Worm (Caenorhabditis elegans) whole organism, young adult: Measurements from ENCODE around the gene Y45G5AM.4.

Experiments used
- B0019.2 ChIP-seq: fragments of 200-800 bp; sonication (Bioruptor generic); conservative IDR thresholded peaks from 2 replicates; pipeline ENCODE4 v1.3.6; 2022; ENCODE audit warnings: missing genetic modification reagents, missing genetic modification characterization, missing compliant biosample characterization
- K12H6.12 ChIP-seq: fragments of 200-800 bp; sonication (Bioruptor generic); optimal IDR thresholded peaks from 2 replicates; lab custom pipeline; 2018; ENCODE audit warnings: mild to moderate bottlenecking, missing genetic modification characterization, missing compliant biosample characterization
- ZK185.1 ChIP-seq: sonication (generic microtip); optimal IDR thresholded peaks from 2 replicates; lab custom pipeline; 2016; ENCODE audit warnings: mild to moderate bottlenecking, missing genetic modification characterization, missing compliant biosample characterization; ENCODE audit not compliant: poor library complexity, severe bottlenecking
- athp-1 ChIP-seq: sonication (generic microtip); optimal IDR thresholded peaks from 2 replicates; lab custom pipeline; 2017; ENCODE audit warnings: mild to moderate bottlenecking, missing genetic modification characterization, missing compliant biosample characterization
- sdz-38 ChIP-seq: sonication (generic microtip); optimal IDR thresholded peaks from 2 replicates; lab custom pipeline; 2016; ENCODE audit warnings: missing genotype, missing genetic modification characterization, missing compliant biosample characterization
- snpc-4 ChIP-seq, 5 experiments: fragments of 150-350 bp in 1 of 5; sonication (generic microtip) in 4 of 5; optimal IDR thresholded peaks; 2 replicates each; lab custom pipeline; 2014 to 2018; ENCODE audit warnings: missing genetic modification characterization in 5 of 5, missing biosample characterization in 3 of 5, antibody characterized with exemption in 2 of 5, mild to moderate bottlenecking in 2 of 5, missing compliant biosample characterization in 2 of 5, missing genotype in 2 of 5, moderate library complexity in 2 of 5, missing genetic modification reagents in 1 of 5
- somi-1 ChIP-seq: fragments of 200-800 bp; sonication (Bioruptor generic); optimal IDR thresholded peaks from 2 replicates; lab custom pipeline; 2018; ENCODE audit warnings: mild to moderate bottlenecking, missing genetic modification characterization, missing compliant biosample characterization
- unc-130 ChIP-seq: sonication (generic microtip); optimal IDR thresholded peaks from 2 replicates; lab custom pipeline; 2016; ENCODE audit warnings: missing genetic modification reagents, missing genetic modification characterization, missing compliant biosample characterization
- unc-62 ChIP-seq: fragments of 150-350 bp; optimal IDR thresholded peaks from 2 replicates; lab custom pipeline; 2014; ENCODE audit warnings: missing biosample characterization, missing genetic modification reagents, missing genetic modification characterization

ce11 chrV:4189618-4190017 lies 26.6 kb downstream of the Y45G5AM.4 start:
- TF ChIP-seq unc-130 (GFP tag; lab: Kevin White, UChicago) (no peak), K12H6.12 (tag; lab: Kevin White, UChicago) (no peak), B0019.2 (GFP tag; lab: Robert Waterston, UW) (no peak), snpc-4 (GFP tag; optimal IDR thresholded peaks at IDR 0.05; lab: Kevin White, UChicago) (no peak), snpc-4 (tag; optimal IDR thresholded peaks at IDR 0.05; lab: Kevin White, UChicago) (no peak), sdz-38 (no peak), somi-1 (GFP tag; lab: Kevin White, UChicago) (no peak), unc-62 (GFP tag; lab: Kevin White, UChicago) (no peak), ZK185.1 (tag; lab: Kevin White, UChicago) (no peak), athp-1 (tag; lab: Kevin White, UChicago) (no peak)
